Worm (Caenorhabditis elegans) whole organism, L4 larva: ENCODE measurements around the gene cest-28.

Experiments
- D1046.2 ChIP-seq: fragments of 200-800 bp; sonication (Bioruptor generic); IDR thresholded peaks from 2 replicates; pipeline ENCODE4 v1.3.6; 2022; ENCODE audit warnings: missing genetic modification characterization, missing compliant biosample characterization
- F26F4.8 ChIP-seq: fragments of 200-800 bp; sonication (Bioruptor generic); conservative IDR thresholded peaks from 2 replicates; pipeline ENCODE4 v1.3.6; 2022; ENCODE audit warnings: missing genetic modification characterization, missing compliant biosample characterization
- T26A8.4 ChIP-seq: fragments of 200-800 bp; sonication (Bioruptor generic); IDR thresholded peaks from 2 replicates; pipeline ENCODE4 v1.3.6; 2022; ENCODE audit warnings: missing genetic modification characterization, missing compliant biosample characterization
- Y48G9A.11 ChIP-seq: fragments of 200-800 bp; sonication (Bioruptor generic); IDR thresholded peaks from 2 replicates; pipeline ENCODE4 v1.3.6; 2022; ENCODE audit warnings: missing genetic modification reagents, missing genetic modification characterization, missing compliant biosample characterization
- Y5F2A.4 ChIP-seq: fragments of 200-800 bp; sonication (Bioruptor generic); optimal IDR thresholded peaks from 2 replicates; lab custom pipeline; 2018; ENCODE audit warnings: mild to moderate bottlenecking, missing genetic modification characterization, missing compliant biosample characterization
- Y75B8A.6 ChIP-seq: fragments of 200-800 bp; sonication (Bioruptor generic); IDR thresholded peaks from 2 replicates; pipeline ENCODE4 v1.3.6; 2022; ENCODE audit warnings: missing genetic modification reagents, missing genetic modification characterization, missing compliant biosample characterization
- aha-1 ChIP-seq: fragments of 150-350 bp; peaks from one replicate; lab custom pipeline; 2014; ENCODE audit warnings: missing biosample characterization, missing genetic modification characterization
- aly-2 ChIP-seq: sonication (generic microtip); optimal IDR thresholded peaks from 2 replicates; lab custom pipeline; 2018; ENCODE audit warnings: missing biosample characterization, missing genetic modification characterization
- arid-1 ChIP-seq: fragments of 200-800 bp; sonication (Bioruptor generic); conservative IDR thresholded peaks from 2 replicates; pipeline ENCODE4 v1.3.6; 2022; ENCODE audit warnings: missing genetic modification reagents, missing genetic modification characterization, missing compliant biosample characterization
- ceh-28 ChIP-seq: fragments of 150-350 bp; optimal IDR thresholded peaks from 2 replicates; lab custom pipeline; 2014; ENCODE audit warnings: missing biosample characterization, missing genetic modification reagents, missing genetic modification characterization
- ceh-32 ChIP-seq: sonication (generic microtip); optimal IDR thresholded peaks from 2 replicates; lab custom pipeline; 2016; ENCODE audit warnings: mild to moderate bottlenecking, missing genetic modification characterization, missing compliant biosample characterization; ENCODE audit not compliant: poor library complexity
- ceh-44 ChIP-seq: fragments of 200-800 bp; sonication (Bioruptor generic); IDR thresholded peaks from 2 replicates; pipeline ENCODE4 v1.3.6; 2022; ENCODE audit warnings: missing genetic modification reagents, missing genetic modification characterization, missing compliant biosample characterization
- ceh-62 ChIP-seq: sonication (generic microtip); optimal IDR thresholded peaks from 2 replicates; lab custom pipeline; 2017; ENCODE audit warnings: missing biosample characterization, missing genetic modification characterization
- ceh-82 ChIP-seq: sonication (generic microtip); optimal IDR thresholded peaks from 2 replicates; lab custom pipeline; 2017; ENCODE audit warnings: missing biosample characterization, missing genetic modification characterization
- ces-1 ChIP-seq: fragments of 150-350 bp; sonication (generic microtip); optimal IDR thresholded peaks from 4 replicates; lab custom pipeline; 2014; ENCODE audit warnings: missing biosample characterization, missing genetic modification reagents, missing genetic modification characterization
- cey-2 ChIP-seq: sonication (generic microtip); optimal IDR thresholded peaks from 3 replicates; lab custom pipeline; 2017; ENCODE audit warnings: missing genetic modification characterization, mild to moderate bottlenecking, missing compliant biosample characterization, antibody characterized with exemption, borderline replicate concordance; ENCODE audit not compliant: insufficient read depth
- ctbp-1 ChIP-seq: fragments of 200-800 bp; sonication (Bioruptor generic); IDR thresholded peaks from 2 replicates; pipeline ENCODE4 v1.3.6; 2022; ENCODE audit warnings: missing genetic modification reagents, missing genetic modification characterization, missing compliant biosample characterization
- daf-12 ChIP-seq: fragments of 150-350 bp; optimal IDR thresholded peaks from 2 replicates; lab custom pipeline; 2014; ENCODE audit warnings: missing biosample characterization, missing genetic modification reagents, missing genetic modification characterization
- daf-19 ChIP-seq: fragments of 200-800 bp; sonication (Bioruptor generic); conservative IDR thresholded peaks from 2 replicates; pipeline ENCODE4 v1.3.6; 2022; ENCODE audit warnings: missing genetic modification characterization, missing compliant biosample characterization
- daf-8 ChIP-seq: fragments of 200-800 bp; sonication (Bioruptor generic); IDR thresholded peaks from 2 replicates; pipeline ENCODE4 v1.3.6; 2022; ENCODE audit warnings: missing genetic modification characterization, missing compliant biosample characterization
- dmd-6 ChIP-seq: fragments of 200-800 bp; sonication (Bioruptor generic); IDR thresholded peaks from 2 replicates; pipeline ENCODE4 v1.3.6; 2022; ENCODE audit warnings: missing genetic modification reagents, missing genetic modification characterization, missing compliant biosample characterization
- dmd-8 ChIP-seq: fragments of 200-800 bp; sonication (Bioruptor generic); IDR thresholded peaks from 2 replicates; pipeline ENCODE4 v1.3.6; 2022; ENCODE audit warnings: missing genetic modification characterization, missing compliant biosample characterization
- dve-1 ChIP-seq: sonication (generic microtip); optimal IDR thresholded peaks from 2 replicates; lab custom pipeline; 2017; ENCODE audit warnings: antibody characterized with exemption, mild to moderate bottlenecking, missing genetic modification characterization, missing compliant biosample characterization; ENCODE audit not compliant: insufficient read depth
- hlh-11 ChIP-seq: fragments of 200-800 bp; sonication (Bioruptor generic); optimal IDR thresholded peaks from 2 replicates; lab custom pipeline; 2018; ENCODE audit warnings: mild to moderate bottlenecking, missing genetic modification characterization, missing compliant biosample characterization
- jun-1 ChIP-seq: fragments of 150-350 bp; optimal IDR thresholded peaks from 2 replicates; lab custom pipeline; 2014; ENCODE audit warnings: missing biosample characterization, missing genetic modification reagents, missing genetic modification characterization
- lin-38 ChIP-seq: fragments of 200-800 bp; sonication (Bioruptor generic); IDR thresholded peaks from 2 replicates; pipeline ENCODE4 v1.3.6; 2022; ENCODE audit warnings: missing genetic modification reagents, missing genetic modification characterization, missing compliant biosample characterization
- madf-5 ChIP-seq, 2 experiments: fragments of 200-800 bp; sonication (Bioruptor generic); IDR thresholded peaks; 2 replicates each; pipeline ENCODE4 v1.3.6; 2022; ENCODE audit warnings: missing compliant biosample characterization in 2 of 2, missing genetic modification characterization in 2 of 2
- madf-9 ChIP-seq: fragments of 200-800 bp; sonication (Bioruptor generic); conservative IDR thresholded peaks from 2 replicates; pipeline ENCODE4 v1.3.6; 2022; ENCODE audit warnings: missing genetic modification reagents, missing genetic modification characterization, missing compliant biosample characterization
- mdl-1 ChIP-seq, 2 experiments: fragments of 150-350 bp in 1 of 2; sonication (generic microtip) in 1 of 2; optimal IDR thresholded peaks; 2 replicates each; lab custom pipeline; 2014 to 2017; ENCODE audit warnings: missing biosample characterization in 2 of 2, missing genetic modification characterization in 2 of 2
- mdt-29 ChIP-seq: fragments of 200-800 bp; sonication (Bioruptor generic); IDR thresholded peaks from 2 replicates; pipeline ENCODE4 v1.3.6; 2022; ENCODE audit warnings: missing genetic modification reagents, missing genetic modification characterization, missing compliant biosample characterization
- nhr-10 ChIP-seq: fragments of 150-350 bp; optimal IDR thresholded peaks from 2 replicates; lab custom pipeline; 2014; ENCODE audit warnings: missing biosample characterization, missing genetic modification characterization
- nhr-102 ChIP-seq: sonication (generic microtip); optimal IDR thresholded peaks from 2 replicates; lab custom pipeline; 2016; ENCODE audit warnings: mild to moderate bottlenecking, missing genetic modification characterization, moderate library complexity, missing compliant biosample characterization
- nhr-111 ChIP-seq: fragments of 200-800 bp; sonication (Bioruptor generic); optimal IDR thresholded peaks from 2 replicates; lab custom pipeline; 2018; ENCODE audit warnings: mild to moderate bottlenecking, missing genetic modification characterization, missing compliant biosample characterization
- nhr-48 ChIP-seq: sonication (generic microtip); optimal IDR thresholded peaks from 2 replicates; lab custom pipeline; 2016; ENCODE audit warnings: mild to moderate bottlenecking, missing genetic modification characterization, missing compliant biosample characterization
- nhr-6 ChIP-seq: fragments of 150-350 bp; optimal IDR thresholded peaks from 2 replicates; lab custom pipeline; 2014; ENCODE audit warnings: missing biosample characterization, missing genetic modification characterization
- nhr-76 ChIP-seq: fragments of 150-350 bp; optimal IDR thresholded peaks from 2 replicates; lab custom pipeline; 2014; ENCODE audit warnings: missing biosample characterization, missing genetic modification characterization
- nhr-77 ChIP-seq: fragments of 150-350 bp; optimal IDR thresholded peaks from 2 replicates; lab custom pipeline; 2014; ENCODE audit warnings: missing biosample characterization, missing genetic modification characterization
- pha-4 ChIP-seq, 2 experiments: fragments of 150-350 bp in 1 of 2; fragments of 200-800 bp in 1 of 2; sonication (Bioruptor generic) in 1 of 2; IDR thresholded peaks in 1 of 2; optimal IDR thresholded peaks in 1 of 2; 2 replicates each; pipeline versions ENCODE4 v1.3.6 to Lab custom; 2014 to 2022; ENCODE audit warnings: missing genetic modification characterization in 2 of 2, missing genetic modification reagents in 2 of 2, missing biosample characterization in 1 of 2, missing compliant biosample characterization in 1 of 2
- pqm-1 ChIP-seq: sonication (generic microtip); optimal IDR thresholded peaks from 2 replicates; lab custom pipeline; 2017; ENCODE audit warnings: missing biosample characterization, missing genetic modification characterization
- rbr-2 ChIP-seq: sonication (generic microtip); optimal IDR thresholded peaks from 2 replicates; lab custom pipeline; 2016; ENCODE audit warnings: missing genotype, missing genetic modification characterization, missing compliant biosample characterization
- saeg-2 ChIP-seq: fragments of 200-800 bp; sonication (Bioruptor generic); IDR thresholded peaks from 2 replicates; pipeline ENCODE4 v1.3.6; 2022; ENCODE audit warnings: missing genetic modification reagents, missing genetic modification characterization, missing compliant biosample characterization
- set-16 ChIP-seq: fragments of 200-800 bp; sonication (Bioruptor generic); IDR thresholded peaks from 2 replicates; pipeline ENCODE4 v1.3.6; 2022; ENCODE audit warnings: missing genetic modification reagents, missing genetic modification characterization, missing compliant biosample characterization
- skn-1 ChIP-seq: fragments of 150-350 bp; optimal IDR thresholded peaks from 2 replicates; lab custom pipeline; 2014; ENCODE audit warnings: missing biosample characterization, missing genetic modification characterization
- snpc-1.2 ChIP-seq: fragments of 200-800 bp; sonication (Bioruptor generic); IDR thresholded peaks from 2 replicates; pipeline ENCODE4 v1.3.6; 2022; ENCODE audit warnings: missing genetic modification reagents, missing genetic modification characterization, missing compliant biosample characterization
- spr-1 ChIP-seq: sonication (generic microtip); optimal IDR thresholded peaks from 2 replicates; lab custom pipeline; 2016; ENCODE audit warnings: mild to moderate bottlenecking, missing genetic modification characterization, missing compliant biosample characterization
- unc-39 ChIP-seq: sonication (generic microtip); optimal IDR thresholded peaks from 2 replicates; lab custom pipeline; 2017; ENCODE audit warnings: missing biosample characterization, missing genetic modification characterization
- unc-62 ChIP-seq, 3 experiments: fragments of 150-350 bp in 1 of 3; sonication (generic microtip); optimal IDR thresholded peaks in 2 of 3; peaks in 1 of 3; 1 replicate in 1 of 3; 2 replicates in 2 of 3; lab custom pipeline; 2014 to 2017; ENCODE audit warnings: missing biosample characterization in 3 of 3, missing genetic modification characterization in 3 of 3, missing genetic modification reagents in 3 of 3, missing genotype in 1 of 3
- vab-7 ChIP-seq: fragments of 200-800 bp; sonication (Bioruptor generic); IDR thresholded peaks from 2 replicates; pipeline ENCODE4 v1.3.6; 2022; ENCODE audit warnings: missing genetic modification reagents, missing genetic modification characterization, missing compliant biosample characterization
- zfp-2 ChIP-seq: sonication (generic microtip); optimal IDR thresholded peaks from 2 replicates; lab custom pipeline; 2016; ENCODE audit warnings: mild to moderate bottlenecking, missing genetic modification characterization, missing compliant biosample characterization
- zfp-3 ChIP-seq: fragments of 200-800 bp; sonication (Bioruptor generic); conservative IDR thresholded peaks from 2 replicates; pipeline ENCODE4 v1.3.6; 2022; ENCODE audit warnings: missing genetic modification reagents, missing genetic modification characterization, missing compliant biosample characterization
- ztf-7 ChIP-seq: fragments of 150-350 bp; optimal IDR thresholded peaks from 2 replicates; lab custom pipeline; 2014; ENCODE audit warnings: missing biosample characterization, missing genetic modification characterization

cest-28 gene

DNA sequence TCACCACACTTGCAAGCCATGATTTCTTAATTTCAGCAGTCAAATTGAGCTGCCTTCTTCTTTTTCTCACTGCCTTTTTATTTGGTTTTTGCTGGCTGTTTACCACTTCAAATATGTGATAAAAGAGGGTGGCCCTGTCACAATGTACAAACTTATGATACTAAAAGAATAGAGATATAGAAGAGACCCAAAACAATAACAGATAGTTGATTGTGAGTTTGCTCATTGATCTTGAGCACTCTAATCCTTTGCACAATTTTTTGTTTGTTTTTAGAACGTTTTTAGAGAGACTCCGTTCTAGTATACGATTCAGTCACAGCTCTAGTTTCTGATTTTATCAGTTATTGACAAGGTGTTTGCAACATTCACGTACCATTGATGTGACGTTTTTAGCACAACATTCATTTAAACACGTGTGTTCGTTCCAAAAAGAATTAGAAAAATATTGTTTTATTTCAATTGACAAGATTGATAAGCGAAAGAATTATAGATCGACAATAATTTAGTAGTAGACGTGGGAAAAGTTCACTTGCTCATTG, 22.3 kb downstream of the cest-28 start, which contains the start of gene mtl-1 (continued):
- TF ChIP-seq Y75B8A.6 (no peak), daf-8 (GFP tag; lab: Robert Waterston, UW) (no peak), cey-2 (tag; lab: Kevin White, UChicago) (no peak), mdt-29 (no peak), dmd-8 (GFP tag; lab: Robert Waterston, UW) (no peak), T26A8.4 (GFP tag; lab: Robert Waterston, UW) (no peak), pha-4 (GFP tag; IDR thresholded peaks at IDR 0.05; lab: Robert Waterston, UW) (no peak), pha-4 (tag; optimal IDR thresholded peaks at IDR 0.05; lab: Kevin White, UChicago) (no peak), madf-9 (no peak), ceh-44 (GFP tag; lab: Robert Waterston, UW) (no peak), jun-1 (tag; lab: Kevin White, UChicago) (no peak), vab-7 (GFP tag; lab: Robert Waterston, UW) (no peak), lin-38 (no peak), madf-5 (GFP tag; IDR thresholded peaks at IDR 0.05; lab: Robert Waterston, UW) (no peak), set-16 (GFP tag; lab: Robert Waterston, UW) (no peak), nhr-111 (GFP tag; lab: Kevin White, UChicago) (no peak), saeg-2 (no peak), skn-1 (tag; lab: Kevin White, UChicago) (no peak), nhr-77 (tag; lab: Kevin White, UChicago) (peak; percentile 41), dmd-6 (GFP tag; lab: Robert Waterston, UW) (peak; percentile 43; the same call in 1 of the 2 replicates), ceh-28 (tag; lab: Kevin White, UChicago) (no peak), nhr-10 (tag; lab: Kevin White, UChicago) (no peak), hlh-11 (peak; percentile 32), zfp-2 (no peak), zfp-3 (no peak), spr-1 (no peak), nhr-48 (tag; lab: Kevin White, UChicago) (no peak), daf-19 (GFP tag; lab: Robert Waterston, UW) (no peak), rbr-2 (tag; lab: Kevin White, UChicago) (no peak), ztf-7 (tag; lab: Kevin White, UChicago) (peak; percentile 2), aly-2 (tag; lab: Kevin White, UChicago) (no peak), F26F4.8 (GFP tag; lab: Robert Waterston, UW) (no peak), daf-12 (tag; lab: Kevin White, UChicago) (no peak), unc-62 (GFP tag; optimal IDR thresholded peaks at IDR 0.05 in 1 of 2; lab: Kevin White, UChicago) (no peak), unc-62 (tag; optimal IDR thresholded peaks at IDR 0.05; lab: Kevin White, UChicago) (no peak), Y5F2A.4 (GFP tag; lab: Kevin White, UChicago) (no peak), unc-39 (no peak), snpc-1.2 (GFP tag; lab: Robert Waterston, UW) (no peak), D1046.2 (no peak), mdl-1 (tag; optimal IDR thresholded peaks at IDR 0.05; lab: Kevin White, UChicago) (peak in 1 of 2 experiments; percentile 46), nhr-6 (tag; lab: Kevin White, UChicago) (no peak), ceh-62 (no peak), nhr-76 (tag; lab: Kevin White, UChicago) (no peak), nhr-102 (tag; lab: Kevin White, UChicago) (peak; percentile 11), arid-1 (no peak), ceh-82 (tag; lab: Kevin White, UChicago) (no peak), aha-1 (tag; lab: Kevin White, UChicago) (peak; percentile 55), dve-1 (tag; lab: Kevin White, UChicago) (peak; percentile 32), ctbp-1 (GFP tag; lab: Robert Waterston, UW) (no peak), pqm-1 (tag; lab: Kevin White, UChicago) (peak; percentile 7), Y48G9A.11 (GFP tag; lab: Robert Waterston, UW) (no peak), ceh-32 (tag; lab: Kevin White, UChicago) (no peak), ces-1 (GFP tag; lab: Kevin White, UChicago) (no peak)
